Fruit fly (Drosophila melanogaster) whole organism, embryonic: ENCODE data around the gene Dic61B.

Experiments used
- Awh ChIP-seq: fragments of 200-800 bp; sonication (Bioruptor generic); IDR thresholded peaks from 2 replicates; pipeline ENCODE4, ENCODE4 v1.3.6; 2022; ENCODE audit warnings: missing biosample characterization, missing genetic modification characterization
- CG17385 ChIP-seq: fragments of 200-800 bp; sonication (Bioruptor generic); optimal IDR thresholded peaks from 3 replicates; lab custom pipeline; 2018; ENCODE audit warnings: missing biosample characterization, mild to moderate bottlenecking, missing genetic modification characterization
- CG17802 ChIP-seq: fragments of 200-800 bp; sonication (Bioruptor generic); optimal IDR thresholded peaks from 2 replicates; lab custom pipeline; 2018; ENCODE audit warnings: missing biosample characterization, mild to moderate bottlenecking, missing genetic modification characterization, moderate library complexity
- CG18599 ChIP-seq: fragments of 200-800 bp; sonication (Bioruptor generic); optimal IDR thresholded peaks from 3 replicates; lab custom pipeline; 2017; ENCODE audit warnings: missing biosample characterization, missing genetic modification characterization, mild to moderate bottlenecking, moderate library complexity, missing genetic modification reagents
- CG3163 ChIP-seq: fragments of 200-800 bp; sonication (Bioruptor generic); optimal IDR thresholded peaks from 3 replicates; lab custom pipeline; 2016; ENCODE audit warnings: missing biosample characterization, missing genetic modification characterization
- CG3281 ChIP-seq: fragments of 200-800 bp; sonication (Bioruptor generic); optimal IDR thresholded peaks from 3 replicates; lab custom pipeline; 2017; ENCODE audit warnings: missing biosample characterization, mild to moderate bottlenecking, missing genetic modification characterization
- CG33557 ChIP-seq: fragments of 200-800 bp; sonication (Bioruptor generic); optimal IDR thresholded peaks from 2 replicates; lab custom pipeline; 2019; ENCODE audit warnings: missing biosample characterization, mild to moderate bottlenecking, missing genetic modification characterization, moderate library complexity
- CG4424 ChIP-seq: fragments of 200-800 bp; sonication (Bioruptor generic); optimal IDR thresholded peaks from 3 replicates; lab custom pipeline; 2016; ENCODE audit warnings: missing biosample characterization, missing genetic modification characterization
- CG6854 ChIP-seq: fragments of 200-800 bp; sonication (Bioruptor generic); optimal IDR thresholded peaks from 3 replicates; lab custom pipeline; 2017; ENCODE audit warnings: missing biosample characterization, mild to moderate bottlenecking, missing genetic modification characterization
- CG7556 ChIP-seq: fragments of 200-800 bp; sonication (Bioruptor generic); optimal IDR thresholded peaks from 2 replicates; lab custom pipeline; 2017; ENCODE audit warnings: missing biosample characterization, mild to moderate bottlenecking, missing genetic modification characterization
- CG7928 ChIP-seq: fragments of 200-800 bp; sonication (Bioruptor generic); optimal IDR thresholded peaks from 2 replicates; lab custom pipeline; 2017; ENCODE audit warnings: missing biosample characterization, mild to moderate bottlenecking, missing genetic modification characterization
- CG8089 ChIP-seq: fragments of 200-800 bp; sonication (Bioruptor generic); optimal IDR thresholded peaks from 3 replicates; lab custom pipeline; 2016; ENCODE audit warnings: missing biosample characterization, missing genetic modification characterization
- CG8359 ChIP-seq: fragments of 200-800 bp; sonication (Bioruptor generic); optimal IDR thresholded peaks from 2 replicates; lab custom pipeline; 2017; ENCODE audit warnings: missing biosample characterization, mild to moderate bottlenecking, missing genetic modification characterization, borderline replicate concordance
- CG8478 ChIP-seq: fragments of >200 bp; optimal IDR thresholded peaks from 2 replicates; lab custom pipeline; 2018
- CG8924 ChIP-seq: fragments of 200-800 bp; optimal IDR thresholded peaks from 3 replicates; lab custom pipeline; 2019; ENCODE audit warnings: missing biosample characterization, mild to moderate bottlenecking, missing genetic modification characterization, moderate library complexity
- CG8944 ChIP-seq: fragments of 200-800 bp; sonication (Bioruptor generic); optimal IDR thresholded peaks from 3 replicates; lab custom pipeline; 2016; ENCODE audit warnings: missing biosample characterization, missing genetic modification characterization
- CoRest ChIP-seq: fragments of 200-800 bp; sonication (Bioruptor generic); optimal IDR thresholded peaks from 3 replicates; lab custom pipeline; 2018; ENCODE audit warnings: missing biosample characterization, mild to moderate bottlenecking, missing genetic modification characterization, moderate library complexity
- Dad ChIP-seq: fragments of 200-800 bp; sonication (Bioruptor generic); optimal IDR thresholded peaks from 3 replicates; lab custom pipeline; 2016; ENCODE audit warnings: missing biosample characterization, missing genetic modification characterization
- Dip2 ChIP-seq: fragments of 200-800 bp; sonication (Bioruptor generic); IDR thresholded peaks from 2 replicates; pipeline ENCODE4 v1.3.6; 2022; ENCODE audit warnings: missing biosample characterization, missing genetic modification characterization
- Dll ChIP-seq: fragments of 200-800 bp; sonication (Bioruptor generic); IDR thresholded peaks from 4 replicates; pipeline ENCODE4 v1.3.6; 2022; ENCODE audit warnings: missing biosample characterization, missing genetic modification characterization; ENCODE audit not compliant: partially characterized antibody
- Doc3 ChIP-seq: fragments of 200-800 bp; sonication (Bioruptor generic); IDR thresholded peaks from 3 replicates; pipeline ENCODE4 v1.3.6; 2022; ENCODE audit warnings: missing biosample characterization, missing genetic modification characterization; ENCODE audit not compliant: partially characterized antibody
- Elba2 ChIP-seq: fragments of 200-800 bp; sonication (Bioruptor generic); optimal IDR thresholded peaks from 3 replicates; lab custom pipeline; 2016; ENCODE audit warnings: missing biosample characterization, missing genetic modification characterization
- HLH3B ChIP-seq: fragments of 200-800 bp; sonication (Bioruptor generic); IDR thresholded peaks from 2 replicates; pipeline ENCODE4 v1.3.6; 2022; ENCODE audit warnings: missing biosample characterization, missing genetic modification characterization
- Mad ChIP-seq: fragments of 200-800 bp; sonication (Bioruptor generic); optimal IDR thresholded peaks from 2 replicates; lab custom pipeline; 2016; ENCODE audit warnings: missing biosample characterization, missing genetic modification characterization
- Meics ChIP-seq: fragments of 200-800 bp; sonication (Bioruptor generic); optimal IDR thresholded peaks from 2 replicates; lab custom pipeline; 2017; ENCODE audit warnings: missing biosample characterization, mild to moderate bottlenecking, missing genetic modification characterization
- Mrtf ChIP-seq: fragments of 200-800 bp; sonication (Bioruptor generic); IDR thresholded peaks from 3 replicates; pipeline ENCODE4 v1.3.6; 2022; ENCODE audit warnings: missing biosample characterization, missing genetic modification characterization
- Nf-YC ChIP-seq: fragments of 200-800 bp; optimal IDR thresholded peaks from 3 replicates; lab custom pipeline; 2019; ENCODE audit warnings: missing biosample characterization, mild to moderate bottlenecking, missing genetic modification characterization, moderate library complexity
- Poxn ChIP-seq: fragments of 200-800 bp; sonication (Bioruptor generic); IDR thresholded peaks from 2 replicates; pipeline ENCODE4 v1.3.6; 2022; ENCODE audit warnings: missing biosample characterization, missing genetic modification characterization
- Side ChIP-seq: fragments of 200-800 bp; sonication (Bioruptor generic); optimal IDR thresholded peaks from 2 replicates; lab custom pipeline; 2016; ENCODE audit warnings: missing biosample characterization, missing genetic modification characterization
- Sox100B ChIP-seq: fragments of 200-800 bp; sonication (Bioruptor generic); optimal IDR thresholded peaks from 3 replicates; lab custom pipeline; 2018; ENCODE audit warnings: missing biosample characterization, mild to moderate bottlenecking, missing genetic modification characterization
- Sox102F ChIP-seq: fragments of 200-800 bp; sonication (Bioruptor generic); optimal IDR thresholded peaks from 2 replicates; lab custom pipeline; 2018; ENCODE audit warnings: missing biosample characterization, mild to moderate bottlenecking, missing genetic modification characterization, moderate library complexity
- Taf1 ChIP-seq: fragments of 200-800 bp; sonication (Bioruptor generic); IDR thresholded peaks from 2 replicates; pipeline ENCODE4 v1.3.6; 2022; ENCODE audit warnings: missing biosample characterization, missing genetic modification characterization
- al ChIP-seq: fragments of 200-800 bp; sonication (Bioruptor generic); IDR thresholded peaks from 2 replicates; pipeline ENCODE4 v1.3.6; 2022; ENCODE audit warnings: missing biosample characterization, missing genetic modification characterization
- br ChIP-seq: fragments of >200 bp; optimal IDR thresholded peaks from 2 replicates; lab custom pipeline; 2017
- cato ChIP-seq: fragments of 200-800 bp; sonication (Bioruptor generic); optimal IDR thresholded peaks from 2 replicates; lab custom pipeline; 2016; ENCODE audit warnings: missing biosample characterization, missing genetic modification characterization, borderline replicate concordance
- chinmo ChIP-seq: fragments of 200-800 bp; sonication (Bioruptor generic); IDR thresholded peaks from 4 replicates; pipeline ENCODE4 v1.3.6; 2022; ENCODE audit warnings: missing biosample characterization, missing genetic modification characterization; ENCODE audit not compliant: partially characterized antibody
- croc ChIP-seq: fragments of 200-800 bp; sonication (Bioruptor generic); conservative IDR thresholded peaks from 3 replicates; pipeline ENCODE4 v1.3.6; 2022; ENCODE audit warnings: missing biosample characterization, missing genetic modification characterization
- emc ChIP-seq: fragments of 200-800 bp; sonication (Bioruptor generic); optimal IDR thresholded peaks from 2 replicates; lab custom pipeline; 2016; ENCODE audit warnings: missing biosample characterization, missing genetic modification characterization
- eve ChIP-seq, 2 experiments: fragments of >200 bp; optimal IDR thresholded peaks; 2 replicates each; lab custom pipeline; 2017; ENCODE audit warnings: missing biosample characterization in 2 of 2, missing genetic modification characterization in 2 of 2
- grn ChIP-seq: fragments of 200-800 bp; sonication (Bioruptor generic); optimal IDR thresholded peaks from 3 replicates; lab custom pipeline; 2017; ENCODE audit warnings: missing biosample characterization, missing genetic modification characterization
- gsb ChIP-seq: fragments of 200-800 bp; sonication (Bioruptor generic); IDR thresholded peaks from 2 replicates; pipeline ENCODE4 v1.3.6; 2022; ENCODE audit warnings: missing biosample characterization, missing genetic modification characterization
- inv ChIP-seq: fragments of 200-800 bp; sonication (Bioruptor generic); IDR thresholded peaks from 2 replicates; pipeline ENCODE4 v1.3.6; 2022; ENCODE audit warnings: missing biosample characterization, missing genetic modification characterization; ENCODE audit not compliant: partially characterized antibody
- ken ChIP-seq: fragments of 200-800 bp; sonication (Bioruptor generic); IDR thresholded peaks from 3 replicates; pipeline ENCODE4 v1.3.6; 2022; ENCODE audit warnings: missing biosample characterization, missing genetic modification characterization
- nau ChIP-seq: fragments of 200-800 bp; sonication (Bioruptor generic); optimal IDR thresholded peaks from 3 replicates; lab custom pipeline; 2017; ENCODE audit warnings: missing biosample characterization, mild to moderate bottlenecking, missing genetic modification characterization, missing genetic modification reagents
- nerfin-1 ChIP-seq: fragments of 200-800 bp; sonication (Bioruptor generic); optimal IDR thresholded peaks from 3 replicates; lab custom pipeline; 2019; ENCODE audit warnings: missing biosample characterization, mild to moderate bottlenecking, missing genetic modification characterization, moderate library complexity
- onecut ChIP-seq: fragments of 200-800 bp; sonication (Bioruptor generic); IDR thresholded peaks from 2 replicates; pipeline ENCODE4 v1.3.6; 2022; ENCODE audit warnings: missing biosample characterization, missing genetic modification characterization
- pho ChIP-seq: fragments of 200-800 bp; sonication (Bioruptor generic); optimal IDR thresholded peaks from 2 replicates; lab custom pipeline; 2016; ENCODE audit warnings: missing biosample characterization, missing genetic modification characterization
- sc ChIP-seq, 3 experiments: fragments of >200 bp in 2 of 3; fragments of 200-800 bp in 1 of 3; sonication (Bioruptor generic) in 1 of 3; optimal IDR thresholded peaks; 2 replicates in 2 of 3; 3 replicates in 1 of 3; lab custom pipeline; 2017; ENCODE audit warnings: mild to moderate bottlenecking in 1 of 3, missing biosample characterization in 1 of 3, missing genetic modification characterization in 1 of 3, missing genetic modification reagents in 1 of 3
- yki ChIP-seq: fragments of >200 bp; optimal IDR thresholded peaks from 3 replicates; lab custom pipeline; 2018

The Dic61B gene

DNA sequence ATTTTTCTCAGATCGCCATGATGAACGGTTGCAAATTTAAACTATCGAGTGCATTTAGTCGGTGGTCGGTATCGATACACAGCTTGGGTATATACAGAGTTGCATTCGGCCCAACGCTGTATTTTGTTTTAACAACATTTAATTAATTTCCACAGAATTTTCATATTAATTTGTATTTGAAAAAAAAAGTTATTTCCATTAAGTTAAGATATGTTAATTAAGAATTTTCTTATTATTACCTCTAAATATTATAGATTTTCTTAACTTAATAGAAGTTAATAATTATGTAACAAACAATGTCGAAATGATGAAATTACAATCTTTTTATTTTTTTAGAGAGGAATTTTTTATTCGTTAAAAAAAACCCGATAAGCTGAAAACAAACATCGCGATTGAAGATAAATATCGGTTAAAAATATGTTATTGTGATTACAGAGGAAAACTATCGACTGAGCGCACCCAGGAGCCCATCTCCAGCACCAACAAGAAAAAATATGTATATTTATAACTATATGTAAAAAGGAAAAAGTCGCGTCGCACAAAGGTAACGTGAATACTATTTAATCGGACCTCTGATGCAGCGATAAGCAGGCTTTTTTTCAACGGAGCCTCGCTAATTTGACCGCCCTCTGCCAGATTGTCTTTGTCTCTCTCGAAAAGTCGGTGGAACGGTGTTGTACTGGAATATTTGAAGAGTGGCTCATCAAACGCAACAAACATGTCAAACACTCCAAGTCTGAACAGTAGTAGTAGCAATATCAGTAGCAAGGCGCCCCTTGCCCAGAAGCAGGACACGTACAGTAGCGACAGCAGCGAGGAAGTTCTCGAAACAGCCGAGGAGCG lies 47.6 kb upstream of the Dic61B start, which contains the start of the genes rno and mri (continued):
- TF ChIP-seq Meics (GFP tag; lab: Kevin White, UChicago): peak; percentile 65
- peak; percentile 79 for TF ChIP-seq Sox102F (GFP tag; lab: Kevin White, UChicago)
- TF ChIP-seq sc (optimal IDR thresholded peaks at IDR 0.05; lab: Kevin White, UChicago): no peak
- peak; percentile 13 for TF ChIP-seq sc (GFP tag; optimal IDR thresholded peaks at IDR 0.05; lab: Kevin White, UChicago)
- peak; percentile 48 for TF ChIP-seq CG3281
- peak; percentile 67 for TF ChIP-seq al
- peak; percentile 64; the same call in 2 of the 3 replicates for TF ChIP-seq ken (GFP tag; lab: Robert Waterston, UW)
- peak; percentile 10 for TF ChIP-seq Mad (GFP tag; lab: Kevin White, UChicago)
- peak; percentile 22 for TF ChIP-seq cato (GFP tag; lab: Kevin White, UChicago)
- TF ChIP-seq CG8924: peak; percentile 85
- no peak for TF ChIP-seq br (lab: Kevin White, UChicago)
- TF ChIP-seq eve (GFP tag; optimal IDR thresholded peaks at IDR 0.05; lab: Kevin White, UChicago): no peak
- TF ChIP-seq CG33557 (GFP tag; lab: Kevin White, UChicago): peak; percentile 61
- TF ChIP-seq CG17802 (tag; lab: Kevin White, UChicago): peak; percentile 18
- peak; percentile 36 for TF ChIP-seq nerfin-1 (tag; lab: Kevin White, UChicago)
- no peak for TF ChIP-seq Dip2 (GFP tag; lab: Robert Waterston, UW)
- TF ChIP-seq croc (GFP tag; lab: Robert Waterston, UW): peak; percentile 19; the same call in 1 of the 3 replicates
- peak; percentile 7 for TF ChIP-seq Elba2 (GFP tag; lab: Kevin White, UChicago)
- TF ChIP-seq inv: peak; percentile 90
- TF ChIP-seq CG7928 (GFP tag; lab: Kevin White, UChicago): no peak
- TF ChIP-seq CG17385: peak; percentile 46
- TF ChIP-seq CG18599: peak; percentile 69
- peak; percentile 75 for TF ChIP-seq Awh (GFP tag; lab: Robert Waterston, UW)
- no peak for TF ChIP-seq CG6854 (GFP tag; lab: Kevin White, UChicago)
- TF ChIP-seq Dad (GFP tag; lab: Kevin White, UChicago): no peak
- no peak for TF ChIP-seq CG8359 (GFP tag; lab: Kevin White, UChicago)
- TF ChIP-seq emc (GFP tag; lab: Kevin White, UChicago): no peak
- peak; percentile 51 for TF ChIP-seq Taf1 (GFP tag; lab: Robert Waterston, UW)
- TF ChIP-seq CG8478 (lab: Kevin White, UChicago): no peak
- no peak for TF ChIP-seq CG3163 (GFP tag; lab: Kevin White, UChicago)
- TF ChIP-seq pho (GFP tag; lab: Kevin White, UChicago): peak; percentile 48
- no peak for TF ChIP-seq gsb (GFP tag; lab: Robert Waterston, UW)
- no peak for TF ChIP-seq yki (lab: Kevin White, UChicago)
- TF ChIP-seq CG4424 (GFP tag; lab: Kevin White, UChicago): peak; percentile 60
- TF ChIP-seq Poxn (GFP tag; lab: Robert Waterston, UW): no peak
- no peak for TF ChIP-seq Side (GFP tag; lab: Kevin White, UChicago)
- TF ChIP-seq Mrtf (GFP tag; lab: Robert Waterston, UW): 0 out of 3 replicates have a peak, but pooled peaks have one; percentile 42
- TF ChIP-seq CG8089 (GFP tag; lab: Kevin White, UChicago): no peak
- peak; percentile 95 for TF ChIP-seq Dll (GFP tag; lab: Robert Waterston, UW)
- peak; percentile 70 for TF ChIP-seq Nf-YC
- TF ChIP-seq nau (GFP tag; lab: Kevin White, UChicago): no peak
- peak; percentile 28 for TF ChIP-seq onecut (GFP tag; lab: Robert Waterston, UW)
- TF ChIP-seq chinmo: peak; percentile 85; the same call in 2 of the 4 replicates
- TF ChIP-seq CG8944 (GFP tag; lab: Kevin White, UChicago): no peak
- TF ChIP-seq CoRest (tag; lab: Kevin White, UChicago): peak; percentile 88
- TF ChIP-seq Doc3 (GFP tag; lab: Robert Waterston, UW): peak; percentile 91
- peak; percentile 69 for TF ChIP-seq CG7556
- no peak for TF ChIP-seq Sox100B
- TF ChIP-seq HLH3B (GFP tag; lab: Robert Waterston, UW): peak; percentile 74
- no peak for TF ChIP-seq grn (GFP tag; lab: Kevin White, UChicago)
